Worm (Caenorhabditis elegans) whole organism, L3 larva: Measurements from ENCODE around the gene T15H9.5.
A peak's percentile ranks its signal among the peaks of the same experiment; 100 is the strongest.

Experiments used
- R02D3.7 ChIP-seq: fragments of 150-350 bp; optimal IDR thresholded peaks from 2 replicates; lab custom pipeline; 2014; ENCODE audit warnings: missing biosample characterization, missing genetic modification characterization
- ZK546.5 ChIP-seq: sonication (generic microtip); optimal IDR thresholded peaks from 2 replicates; lab custom pipeline; 2017; ENCODE audit warnings: missing biosample characterization, missing genetic modification characterization
- aly-2 ChIP-seq: fragments of 150-350 bp; optimal IDR thresholded peaks from 2 replicates; lab custom pipeline; 2014; ENCODE audit warnings: missing biosample characterization, missing genetic modification characterization
- ama-1 ChIP-seq: fragments of 150-350 bp; optimal IDR thresholded peaks from 2 replicates; lab custom pipeline; 2018
- ceh-16 ChIP-seq: sonication (generic microtip); optimal IDR thresholded peaks from 2 replicates; lab custom pipeline; 2017; ENCODE audit warnings: missing biosample characterization, missing genetic modification characterization
- ceh-28 ChIP-seq: fragments of 150-350 bp; optimal IDR thresholded peaks from 2 replicates; lab custom pipeline; 2014; ENCODE audit warnings: missing biosample characterization, missing genetic modification reagents, missing genetic modification characterization
- ceh-82 ChIP-seq: fragments of 150-350 bp; optimal IDR thresholded peaks from 2 replicates; lab custom pipeline; 2014; ENCODE audit warnings: missing biosample characterization, missing genetic modification characterization
- ceh-9 ChIP-seq: sonication (generic microtip); optimal IDR thresholded peaks from 2 replicates; lab custom pipeline; 2018; ENCODE audit warnings: missing biosample characterization, missing genetic modification characterization
- daf-12 ChIP-seq: fragments of 150-350 bp; optimal IDR thresholded peaks from 2 replicates; lab custom pipeline; 2014; ENCODE audit warnings: missing biosample characterization, missing genetic modification reagents, missing genetic modification characterization
- egl-27 ChIP-seq: sonication (generic microtip); optimal IDR thresholded peaks from 4 replicates; lab custom pipeline; 2017; ENCODE audit warnings: missing biosample characterization, missing genetic modification reagents, missing genetic modification characterization
- egl-5 ChIP-seq: fragments of 150-350 bp; optimal IDR thresholded peaks from 2 replicates; lab custom pipeline; 2017; ENCODE audit warnings: missing biosample characterization, missing genetic modification reagents, missing genetic modification characterization, inconsistent platforms
- elt-1 ChIP-seq: fragments of 150-350 bp; optimal IDR thresholded peaks from 2 replicates; lab custom pipeline; 2014; ENCODE audit warnings: missing biosample characterization, missing genetic modification characterization
- elt-2 ChIP-seq: sonication (generic microtip); optimal IDR thresholded peaks from 2 replicates; lab custom pipeline; 2016; ENCODE audit warnings: missing genetic modification reagents, mild to moderate bottlenecking, missing genetic modification characterization, missing compliant biosample characterization
- elt-3 ChIP-seq, 3 experiments: fragments of 150-350 bp in 1 of 3; sonication (generic microtip) in 2 of 3; optimal IDR thresholded peaks; 2 replicates in 2 of 3; 4 replicates in 1 of 3; lab custom pipeline; 2014 to 2017; ENCODE audit warnings: missing biosample characterization in 3 of 3, missing genetic modification characterization in 3 of 3
- fkh-10 ChIP-seq: sonication (generic microtip); optimal IDR thresholded peaks from 2 replicates; lab custom pipeline; 2017; ENCODE audit warnings: missing biosample characterization, missing genetic modification reagents, missing genetic modification characterization
- fkh-2 ChIP-seq: fragments of 150-350 bp; optimal IDR thresholded peaks from 2 replicates; lab custom pipeline; 2014; ENCODE audit warnings: missing biosample characterization, missing genetic modification reagents, missing genetic modification characterization
- fos-1 ChIP-seq: fragments of 150-350 bp; optimal IDR thresholded peaks from 2 replicates; lab custom pipeline; 2014; ENCODE audit warnings: missing biosample characterization, missing genetic modification characterization
- hmg-11 ChIP-seq: sonication (generic microtip); optimal IDR thresholded peaks from 2 replicates; lab custom pipeline; 2016; ENCODE audit warnings: missing genetic modification characterization, missing compliant biosample characterization
- jun-1 ChIP-seq: fragments of 150-350 bp; optimal IDR thresholded peaks from 2 replicates; lab custom pipeline; 2014; ENCODE audit warnings: missing biosample characterization, missing genetic modification reagents, missing genetic modification characterization
- lin-15B ChIP-seq: fragments of 150-350 bp; optimal IDR thresholded peaks from 2 replicates; lab custom pipeline; 2014; ENCODE audit warnings: missing biosample characterization, missing genetic modification characterization
- mdl-1 ChIP-seq: fragments of 150-350 bp; optimal IDR thresholded peaks from 2 replicates; lab custom pipeline; 2014; ENCODE audit warnings: missing biosample characterization, missing genetic modification characterization
- mml-1 ChIP-seq: fragments of 150-350 bp; sonication (generic microtip); optimal IDR thresholded peaks from 3 replicates; lab custom pipeline; 2014; ENCODE audit warnings: missing biosample characterization, missing genetic modification characterization
- nfya-1 ChIP-seq: sonication (generic microtip); optimal IDR thresholded peaks from 2 replicates; lab custom pipeline; 2017; ENCODE audit warnings: missing genetic modification characterization, mild to moderate bottlenecking, missing compliant biosample characterization, antibody characterized with exemption, moderate library complexity; ENCODE audit not compliant: insufficient read depth
- nhr-11 ChIP-seq: fragments of 150-350 bp; optimal IDR thresholded peaks from 2 replicates; lab custom pipeline; 2014; ENCODE audit warnings: missing biosample characterization, missing genetic modification characterization
- nhr-12 ChIP-seq: fragments of 150-350 bp; optimal IDR thresholded peaks from 2 replicates; lab custom pipeline; 2014; ENCODE audit warnings: missing biosample characterization, missing genetic modification characterization
- nhr-23 ChIP-seq: fragments of 150-350 bp; optimal IDR thresholded peaks from 2 replicates; lab custom pipeline; 2014; ENCODE audit warnings: missing biosample characterization, missing genetic modification reagents, missing genetic modification characterization
- nhr-25 ChIP-seq: sonication (generic microtip); optimal IDR thresholded peaks from 2 replicates; lab custom pipeline; 2017; ENCODE audit warnings: missing biosample characterization, missing genetic modification characterization
- nhr-43 ChIP-seq: sonication (generic microtip); optimal IDR thresholded peaks from 2 replicates; lab custom pipeline; 2016; ENCODE audit warnings: mild to moderate bottlenecking, missing genetic modification characterization, missing compliant biosample characterization; ENCODE audit not compliant: poor library complexity, severe bottlenecking
- nhr-76 ChIP-seq: fragments of 150-350 bp; sonication (generic microtip); optimal IDR thresholded peaks from 5 replicates; lab custom pipeline; 2014; ENCODE audit warnings: missing biosample characterization, missing genetic modification characterization
- nhr-77 ChIP-seq: fragments of 150-350 bp; optimal IDR thresholded peaks from 2 replicates; lab custom pipeline; 2014; ENCODE audit warnings: missing biosample characterization, missing genetic modification characterization
- pha-4 ChIP-seq: fragments of 150-350 bp; optimal IDR thresholded peaks from 2 replicates; lab custom pipeline; 2014; ENCODE audit warnings: missing biosample characterization, missing genetic modification reagents, missing genetic modification characterization
- pqm-1 ChIP-seq: fragments of 150-350 bp; optimal IDR thresholded peaks from 2 replicates; lab custom pipeline; 2017; ENCODE audit warnings: missing biosample characterization, missing genetic modification characterization, inconsistent platforms
- sea-2 ChIP-seq: fragments of 150-350 bp; sonication (generic microtip); optimal IDR thresholded peaks from 4 replicates; lab custom pipeline; 2014; ENCODE audit warnings: missing biosample characterization, missing genetic modification reagents, missing genetic modification characterization
- tbx-2 ChIP-seq: sonication (generic microtip); optimal IDR thresholded peaks from 2 replicates; lab custom pipeline; 2016; ENCODE audit warnings: mild to moderate bottlenecking, missing genetic modification characterization, missing compliant biosample characterization
- unc-39 ChIP-seq: sonication (generic microtip); optimal IDR thresholded peaks from 4 replicates; lab custom pipeline; 2017; ENCODE audit warnings: missing biosample characterization, missing genetic modification characterization
- unc-62 ChIP-seq: fragments of 150-350 bp; sonication (generic microtip); optimal IDR thresholded peaks from 4 replicates; lab custom pipeline; 2014; ENCODE audit warnings: missing biosample characterization, missing genetic modification reagents, missing genetic modification characterization
- ztf-11 ChIP-seq: fragments of 150-350 bp; optimal IDR thresholded peaks from 2 replicates; lab custom pipeline; 2014; ENCODE audit warnings: missing biosample characterization, missing genetic modification characterization
- ztf-4 ChIP-seq: fragments of 150-350 bp; optimal IDR thresholded peaks from 2 replicates; lab custom pipeline; 2014; ENCODE audit warnings: missing biosample characterization, missing genetic modification characterization

Gene T15H9.5

ce11 chrII:9652919-9653318, 41.7 kb upstream of the T15H9.5 start, which contains the start of gene ZK1307.3:
Gene ZK1307.3 (minus strand): TSS chrII:9653019.
- TF ChIP-seq daf-12 (no peak), nhr-23 (tag; lab: Kevin White, UChicago) (no peak), hmg-11 (tag; lab: Kevin White, UChicago) (no peak), nhr-12 (tag; lab: Kevin White, UChicago) (no peak), egl-5 (tag; lab: Kevin White, UChicago) (no peak), elt-2 (tag; lab: Kevin White, UChicago) (no peak), ztf-4 (tag; lab: Kevin White, UChicago) (no peak), jun-1 (tag; lab: Kevin White, UChicago) (no peak), nhr-76 (no peak), pqm-1 (tag; lab: Kevin White, UChicago) (no peak), R02D3.7 (tag; lab: Kevin White, UChicago) (no peak)

ce11 chrII:9651700-9652099, 40.5 kb upstream of the T15H9.5 start, which contains the start of gene ZK1307.4:
Gene ZK1307.4 (minus strand): TSS chrII:9651800.
- TF ChIP-seq tbx-2 (tag; lab: Kevin White, UChicago) (no peak), ZK546.5 (tag; lab: Kevin White, UChicago) (no peak), fkh-10 (GFP tag; lab: Kevin White, UChicago) (no peak), egl-27 (no peak), ama-1 (lab: Kevin White, UChicago) (no peak), ztf-11 (no peak), unc-39 (tag; lab: Kevin White, UChicago) (no peak), sea-2 (GFP tag; lab: Kevin White, UChicago) (no peak), unc-62 (GFP tag; lab: Kevin White, UChicago) (no peak), nhr-77 (tag; lab: Kevin White, UChicago) (no peak), elt-2 (tag; lab: Kevin White, UChicago) (no peak), fos-1 (tag; lab: Kevin White, UChicago) (no peak)

ce11 chrII:9649191-9649590, 37.9 kb upstream of the T15H9.5 start, which contains the start of gene ZK1307.9:
Gene ZK1307.9 (plus strand): TSS chrII:9649491.
- TF ChIP-seq daf-12 (no peak), pha-4 (tag; lab: Kevin White, UChicago) (no peak), egl-27 (no peak), ZK546.5 (tag; lab: Kevin White, UChicago) (no peak), elt-3 (tag; optimal IDR thresholded peaks at IDR 0.05; lab: Kevin White, UChicago) (no peak), egl-5 (tag; lab: Kevin White, UChicago) (no peak), hmg-11 (tag; lab: Kevin White, UChicago) (no peak), nhr-25 (tag; lab: Kevin White, UChicago) (no peak), lin-15B (tag; lab: Kevin White, UChicago) (no peak), ceh-9 (tag; lab: Kevin White, UChicago) (no peak), ceh-16 (no peak), nhr-43 (no peak), nfya-1 (tag; lab: Kevin White, UChicago) (no peak), fkh-2 (tag; lab: Kevin White, UChicago) (no peak), elt-1 (tag; lab: Kevin White, UChicago) (no peak), nhr-77 (tag; lab: Kevin White, UChicago) (no peak), mml-1 (tag; lab: Kevin White, UChicago) (no peak), ceh-82 (tag; lab: Kevin White, UChicago) (no peak), aly-2 (tag; lab: Kevin White, UChicago) (no peak)

- TF ChIP-seq ceh-28 (tag; lab: Kevin White, UChicago) (peak; percentile 63), egl-27 (no peak), nhr-11 (tag; lab: Kevin White, UChicago) (no peak), tbx-2 (tag; lab: Kevin White, UChicago) (no peak), hmg-11 (tag; lab: Kevin White, UChicago) (no peak), jun-1 (tag; lab: Kevin White, UChicago) (no peak), nfya-1 (tag; lab: Kevin White, UChicago) (peak; percentile 33), mdl-1 (tag; lab: Kevin White, UChicago) (no peak), fkh-2 (tag; lab: Kevin White, UChicago) (no peak), elt-2 (tag; lab: Kevin White, UChicago) (peak; percentile 73), elt-1 (tag; lab: Kevin White, UChicago) (no peak)
These were observed 35.9 kb upstream of the T15H9.5 start, which contains the start of gene sqv-8 for ce11 chrII:9646928-9647838. Gene sqv-8 (plus strand): TSS chrII:9646978.
